Worm (Caenorhabditis elegans) whole organism, L3 larva: ENCODE measurements around the gene ZK863.8.

Experiments used
- elt-3 ChIP-seq, 3 experiments: fragments of 150-350 bp in 1 of 3; sonication (generic microtip) in 2 of 3; optimal IDR thresholded peaks; 2 replicates in 2 of 3; 4 replicates in 1 of 3; lab custom pipeline; 2014 to 2017; ENCODE audit warnings: missing biosample characterization in 3 of 3, missing genetic modification characterization in 3 of 3
- nhr-23 ChIP-seq: fragments of 150-350 bp; optimal IDR thresholded peaks from 2 replicates; lab custom pipeline; 2014; ENCODE audit warnings: missing biosample characterization, missing genetic modification reagents, missing genetic modification characterization
- nhr-43 ChIP-seq: sonication (generic microtip); optimal IDR thresholded peaks from 2 replicates; lab custom pipeline; 2016; ENCODE audit warnings: mild to moderate bottlenecking, missing genetic modification characterization, missing compliant biosample characterization; ENCODE audit not compliant: poor library complexity, severe bottlenecking
- sea-2 ChIP-seq: fragments of 150-350 bp; sonication (generic microtip); optimal IDR thresholded peaks from 4 replicates; lab custom pipeline; 2014; ENCODE audit warnings: missing biosample characterization, missing genetic modification reagents, missing genetic modification characterization
- skn-1 ChIP-seq: fragments of 150-350 bp; optimal IDR thresholded peaks from 2 replicates; lab custom pipeline; 2014; ENCODE audit warnings: missing biosample characterization, missing genetic modification characterization

- TF ChIP-seq nhr-23, result no peak
- TF ChIP-seq nhr-43, result no peak
- TF ChIP-seq sea-2 (GFP tag; lab: Kevin White, UChicago), result no peak
- TF ChIP-seq elt-3 (tag; optimal IDR thresholded peaks at IDR 0.05; lab: Kevin White, UChicago), result no peak
- no peak for TF ChIP-seq skn-1
Measured at ce11 chrV:12196659-12197058, 9.3 kb upstream of the ZK863.8 start.
